Fruit fly (Drosophila melanogaster) whole organism, embryonic: ENCODE data around the gene vsg.

Experiments used
- Adf1 ChIP-seq: fragments of 200-800 bp; sonication (Bioruptor generic); IDR thresholded peaks from 2 replicates; pipeline ENCODE4 v1.3.6; 2022; ENCODE audit warnings: missing biosample characterization, missing genetic modification characterization
- Atf6 ChIP-seq: fragments of 200-800 bp; sonication (Bioruptor generic); IDR thresholded peaks from 2 replicates; pipeline ENCODE4 v1.3.6; 2022; ENCODE audit warnings: missing biosample characterization, missing genetic modification characterization
- Awh ChIP-seq: fragments of 200-800 bp; sonication (Bioruptor generic); IDR thresholded peaks from 2 replicates; pipeline ENCODE4, ENCODE4 v1.3.6; 2022; ENCODE audit warnings: missing biosample characterization, missing genetic modification characterization
- Blimp-1 ChIP-seq: fragments of 200-800 bp; sonication (Bioruptor generic); optimal IDR thresholded peaks from 3 replicates; lab custom pipeline; 2018; ENCODE audit warnings: missing biosample characterization, missing genetic modification characterization, mild to moderate bottlenecking, moderate library complexity, missing genetic modification reagents
- CG10462 ChIP-seq: fragments of 200-800 bp; sonication (Bioruptor generic); optimal IDR thresholded peaks from 2 replicates; lab custom pipeline; 2016; ENCODE audit warnings: missing biosample characterization, missing genetic modification characterization
- CG12219 ChIP-seq: fragments of 200-800 bp; sonication (Bioruptor generic); optimal IDR thresholded peaks from 3 replicates; lab custom pipeline; 2018; ENCODE audit warnings: missing biosample characterization, mild to moderate bottlenecking, missing genetic modification characterization
- CG12769 ChIP-seq: fragments of 200-800 bp; sonication (Bioruptor generic); optimal IDR thresholded peaks from 2 replicates; lab custom pipeline; 2019; ENCODE audit warnings: missing biosample characterization, mild to moderate bottlenecking, missing genetic modification characterization, moderate library complexity
- CG13775 ChIP-seq: fragments of 200-800 bp; sonication (Bioruptor generic); optimal IDR thresholded peaks from 3 replicates; lab custom pipeline; 2017; ENCODE audit warnings: missing biosample characterization, mild to moderate bottlenecking, missing genetic modification characterization
- CG15479 ChIP-seq: fragments of 200-800 bp; sonication (Bioruptor generic); optimal IDR thresholded peaks from 3 replicates; lab custom pipeline; 2019; ENCODE audit warnings: missing biosample characterization, mild to moderate bottlenecking, missing genetic modification characterization, moderate library complexity
- CG15514 ChIP-seq: fragments of 200-800 bp; sonication (Bioruptor generic); optimal IDR thresholded peaks from 3 replicates; lab custom pipeline; 2017; ENCODE audit warnings: missing biosample characterization, missing genetic modification characterization, mild to moderate bottlenecking, moderate library complexity, missing genetic modification reagents
- CG2199 ChIP-seq: fragments of 200-800 bp; sonication (Bioruptor generic); IDR thresholded peaks from 3 replicates; pipeline ENCODE4 v1.3.6; 2022; ENCODE audit warnings: missing biosample characterization, missing genetic modification characterization
- CG32532 ChIP-seq: fragments of 200-800 bp; sonication (Bioruptor generic); IDR thresholded peaks from 2 replicates; pipeline ENCODE4 v1.3.6; 2022; ENCODE audit warnings: missing biosample characterization, missing genetic modification characterization
- CG34224 ChIP-seq: fragments of 200-800 bp; sonication (Bioruptor generic); IDR thresholded peaks from 3 replicates; pipeline ENCODE4 v1.3.6; 2022; ENCODE audit warnings: missing biosample characterization, missing genetic modification characterization; ENCODE audit not compliant: partially characterized antibody
- CG3838 ChIP-seq: fragments of 200-800 bp; sonication (Bioruptor generic); optimal IDR thresholded peaks from 3 replicates; lab custom pipeline; 2016; ENCODE audit warnings: missing biosample characterization, missing genetic modification characterization
- CG4360 ChIP-seq: fragments of 200-800 bp; sonication (Bioruptor generic); IDR thresholded peaks from 2 replicates; pipeline ENCODE4 v1.3.6; 2022; ENCODE audit warnings: missing biosample characterization, missing genetic modification characterization
- CG43689 ChIP-seq: fragments of 200-800 bp; sonication (Bioruptor generic); IDR thresholded peaks from 2 replicates; pipeline ENCODE4 v1.3.6; 2022; ENCODE audit warnings: missing biosample characterization, missing genetic modification characterization
- CG4617 ChIP-seq: fragments of 200-800 bp; sonication (Bioruptor generic); optimal IDR thresholded peaks from 3 replicates; lab custom pipeline; 2016; ENCODE audit warnings: missing biosample characterization, missing genetic modification characterization, borderline replicate concordance
- CG4854 ChIP-seq: fragments of 200-800 bp; sonication (Bioruptor generic); optimal IDR thresholded peaks from 2 replicates; lab custom pipeline; 2016; ENCODE audit warnings: missing biosample characterization, missing genetic modification characterization, inconsistent platforms
- CG9609 ChIP-seq: fragments of 200-800 bp; sonication (Bioruptor generic); optimal IDR thresholded peaks from 3 replicates; lab custom pipeline; 2016; ENCODE audit warnings: missing biosample characterization, missing genetic modification characterization
- CoRest ChIP-seq: fragments of 200-800 bp; sonication (Bioruptor generic); optimal IDR thresholded peaks from 3 replicates; lab custom pipeline; 2018; ENCODE audit warnings: missing biosample characterization, mild to moderate bottlenecking, missing genetic modification characterization, moderate library complexity
- Deaf1 ChIP-seq: fragments of 200-800 bp; optimal IDR thresholded peaks from 3 replicates; lab custom pipeline; 2019; ENCODE audit warnings: missing biosample characterization, mild to moderate bottlenecking, missing genetic modification characterization, moderate library complexity
- Dip3 ChIP-seq: fragments of 200-800 bp; sonication (Bioruptor generic); optimal IDR thresholded peaks from 3 replicates; lab custom pipeline; 2016; ENCODE audit warnings: missing biosample characterization, missing genetic modification characterization
- Fer1 ChIP-seq: fragments of 200-800 bp; sonication (Bioruptor generic); optimal IDR thresholded peaks from 2 replicates; lab custom pipeline; 2017; ENCODE audit warnings: missing biosample characterization, mild to moderate bottlenecking, missing genetic modification characterization
- HLH3B ChIP-seq: fragments of 200-800 bp; sonication (Bioruptor generic); IDR thresholded peaks from 2 replicates; pipeline ENCODE4 v1.3.6; 2022; ENCODE audit warnings: missing biosample characterization, missing genetic modification characterization
- Hr39 ChIP-seq: fragments of >200 bp; optimal IDR thresholded peaks from 2 replicates; lab custom pipeline; 2017
- Hr78 ChIP-seq, 2 experiments: fragments of 200-800 bp in 1 of 2; fragments of >200 bp in 1 of 2; sonication (Bioruptor generic) in 1 of 2; optimal IDR thresholded peaks; 2 replicates each; lab custom pipeline; 2017 to 2019; ENCODE audit warnings: missing biosample characterization in 2 of 2, missing genetic modification characterization in 2 of 2, mild to moderate bottlenecking in 1 of 2, moderate library complexity in 1 of 2
- MESR4 ChIP-seq: fragments of 200-800 bp; sonication (Bioruptor generic); optimal IDR thresholded peaks from 2 replicates; lab custom pipeline; 2018; ENCODE audit warnings: missing biosample characterization, mild to moderate bottlenecking, missing genetic modification characterization, moderate library complexity
- NfI ChIP-seq: fragments of 200-800 bp; sonication (Bioruptor generic); optimal IDR thresholded peaks from 3 replicates; lab custom pipeline; 2018; ENCODE audit warnings: missing biosample characterization, mild to moderate bottlenecking, missing genetic modification characterization, moderate library complexity
- PHDP ChIP-seq: fragments of 200-800 bp; sonication (Bioruptor generic); optimal IDR thresholded peaks from 3 replicates; lab custom pipeline; 2018; ENCODE audit warnings: missing biosample characterization, mild to moderate bottlenecking, missing genetic modification characterization, moderate library complexity
- ac ChIP-seq: fragments of 200-800 bp; sonication (Bioruptor generic); optimal IDR thresholded peaks from 3 replicates; lab custom pipeline; 2017; ENCODE audit warnings: missing biosample characterization, mild to moderate bottlenecking, missing genetic modification characterization
- al ChIP-seq: fragments of 200-800 bp; sonication (Bioruptor generic); IDR thresholded peaks from 2 replicates; pipeline ENCODE4 v1.3.6; 2022; ENCODE audit warnings: missing biosample characterization, missing genetic modification characterization
- br ChIP-seq: fragments of >200 bp; optimal IDR thresholded peaks from 2 replicates; lab custom pipeline; 2017
- cg ChIP-seq: fragments of 200-800 bp; sonication (Bioruptor generic); optimal IDR thresholded peaks from 3 replicates; lab custom pipeline; 2019; ENCODE audit warnings: missing biosample characterization, mild to moderate bottlenecking, missing genetic modification characterization, moderate library complexity
- danr ChIP-seq: fragments of 200-800 bp; sonication (Bioruptor generic); IDR thresholded peaks from 2 replicates; pipeline ENCODE4 v1.3.6; 2022; ENCODE audit warnings: missing biosample characterization, missing genetic modification characterization
- dimm ChIP-seq: fragments of 200-800 bp; sonication (Bioruptor generic); IDR thresholded peaks from 2 replicates; pipeline ENCODE4 v1.3.6; 2022; ENCODE audit warnings: missing biosample characterization, missing genetic modification characterization
- dm ChIP-seq: fragments of 200-800 bp; sonication (Bioruptor generic); optimal IDR thresholded peaks from 3 replicates; lab custom pipeline; 2016; ENCODE audit warnings: missing biosample characterization, missing genetic modification characterization
- dpn ChIP-seq, 2 experiments: fragments of 200-800 bp; sonication (Bioruptor generic); optimal IDR thresholded peaks; 3 replicates each; lab custom pipeline; 2016; ENCODE audit warnings: missing biosample characterization in 2 of 2, missing genetic modification characterization in 2 of 2
- gfzf ChIP-seq: fragments of 200-800 bp; sonication (Bioruptor generic); optimal IDR thresholded peaks from 2 replicates; lab custom pipeline; 2016; ENCODE audit warnings: missing biosample characterization, mild to moderate bottlenecking, missing genetic modification characterization, moderate library complexity
- gt ChIP-seq: fragments of 200-800 bp; sonication (Bioruptor generic); IDR thresholded peaks from 2 replicates; pipeline ENCODE4 v1.3.6; 2022; ENCODE audit warnings: missing biosample characterization, missing genetic modification characterization
- inv ChIP-seq: fragments of 200-800 bp; sonication (Bioruptor generic); IDR thresholded peaks from 2 replicates; pipeline ENCODE4 v1.3.6; 2022; ENCODE audit warnings: missing biosample characterization, missing genetic modification characterization; ENCODE audit not compliant: partially characterized antibody
- jumu ChIP-seq: fragments of 200-800 bp; sonication (Bioruptor generic); optimal IDR thresholded peaks from 3 replicates; lab custom pipeline; 2016; ENCODE audit warnings: missing biosample characterization, missing genetic modification characterization
- knrl ChIP-seq: fragments of 200-800 bp; sonication (Bioruptor generic); IDR thresholded peaks from 3 replicates; pipeline ENCODE4 v1.3.6; 2022; ENCODE audit warnings: missing biosample characterization, missing genetic modification characterization; ENCODE audit not compliant: partially characterized antibody
- lilli ChIP-seq: fragments of 200-800 bp; sonication (Bioruptor generic); optimal IDR thresholded peaks from 3 replicates; lab custom pipeline; 2016; ENCODE audit warnings: missing biosample characterization, missing genetic modification characterization
- lov ChIP-seq, 2 experiments: fragments of 200-800 bp in 1 of 2; fragments of >200 bp in 1 of 2; sonication (Bioruptor generic) in 1 of 2; IDR thresholded peaks in 1 of 2; optimal IDR thresholded peaks in 1 of 2; 2 replicates in 1 of 2; 3 replicates in 1 of 2; pipeline versions ENCODE4 v1.3.6 to Lab custom; 2017 to 2022; ENCODE audit warnings: missing biosample characterization in 1 of 2, missing genetic modification characterization in 1 of 2
- mam ChIP-seq: fragments of 200-800 bp; sonication (Bioruptor generic); optimal IDR thresholded peaks from 3 replicates; lab custom pipeline; 2016; ENCODE audit warnings: missing biosample characterization, missing genetic modification characterization
- org-1 ChIP-seq: fragments of 200-800 bp; sonication (Bioruptor generic); optimal IDR thresholded peaks from 2 replicates; lab custom pipeline; 2017; ENCODE audit warnings: missing biosample characterization, missing genetic modification characterization
- rib ChIP-seq: fragments of 200-800 bp; sonication (Bioruptor generic); IDR thresholded peaks from 2 replicates; pipeline ENCODE4 v1.3.6; 2022; ENCODE audit warnings: missing biosample characterization, missing genetic modification characterization
- tio ChIP-seq: fragments of 200-800 bp; sonication (Bioruptor generic); optimal IDR thresholded peaks from 2 replicates; lab custom pipeline; 2017; ENCODE audit warnings: missing biosample characterization, missing genetic modification characterization, inconsistent platforms
- trh ChIP-seq: fragments of 200-800 bp; sonication (Bioruptor generic); optimal IDR thresholded peaks from 2 replicates; lab custom pipeline; 2016; ENCODE audit warnings: missing biosample characterization, missing genetic modification characterization
- twi ChIP-seq: fragments of 200-800 bp; optimal IDR thresholded peaks from 2 replicates; lab custom pipeline; 2019; ENCODE audit warnings: missing biosample characterization, mild to moderate bottlenecking, missing genetic modification characterization, moderate library complexity

The vsg gene

dm6 chr3L:9763389-9763917 is 49.3 kb downstream of the vsg start, which contains the start of gene Ae2 (continued):
- TF ChIP-seq Atf6 (GFP tag; lab: Robert Waterston, UW) (peak; percentile 21; the same call in 1 of the 2 replicates), HLH3B (no peak), dpn (GFP tag; optimal IDR thresholded peaks at IDR 0.05; lab: Kevin White, UChicago) (no peak), CG13775 (GFP tag; lab: Kevin White, UChicago) (no peak), Hr39 (lab: Kevin White, UChicago) (no peak), trh (no peak), gt (GFP tag; lab: Robert Waterston, UW) (no peak), MESR4 (GFP tag; lab: Kevin White, UChicago) (no peak), Dip3 (GFP tag; lab: Kevin White, UChicago) (no peak), cg (GFP tag; lab: Kevin White, UChicago) (peak; percentile 59), jumu (no peak), CG4617 (GFP tag; lab: Kevin White, UChicago) (no peak), dimm (GFP tag; lab: Robert Waterston, UW) (no peak), knrl (GFP tag; lab: Robert Waterston, UW) (no peak), CG10462 (GFP tag; lab: Kevin White, UChicago) (no peak), al (GFP tag; lab: Robert Waterston, UW) (no peak), inv (GFP tag; lab: Robert Waterston, UW) (peak; percentile 15; the same call in 1 of the 2 replicates), CG32532 (GFP tag; lab: Robert Waterston, UW) (0 out of 2 replicates have a peak, but pooled peaks have one; percentile 14), CG34224 (peak; percentile 24; the same call in 1 of the 3 replicates), Hr78 (GFP tag; optimal IDR thresholded peaks at IDR 0.05; lab: Kevin White, UChicago) (no peak), CG2199 (GFP tag; lab: Robert Waterston, UW) (no peak), CG43689 (GFP tag; lab: Robert Waterston, UW) (0 out of 2 replicates have a peak, but pooled peaks have one; percentile 5), CG15514 (GFP tag; lab: Kevin White, UChicago) (no peak), CoRest (no peak), Fer1 (GFP tag; lab: Kevin White, UChicago) (peak; percentile 1), br (lab: Kevin White, UChicago) (no peak), Blimp-1 (no peak), CG9609 (GFP tag; lab: Kevin White, UChicago) (no peak), rib (GFP tag; lab: Robert Waterston, UW) (peak; percentile 51; the same call in 1 of the 2 replicates), CG12769 (tag; lab: Kevin White, UChicago) (peak; percentile 40), CG15479 (GFP tag; lab: Kevin White, UChicago) (no peak), CG12219 (no peak), CG3838 (no peak), ac (GFP tag; lab: Kevin White, UChicago) (no peak), Awh (GFP tag; lab: Robert Waterston, UW) (no peak), lilli (GFP tag; lab: Kevin White, UChicago) (no peak), org-1 (GFP tag; lab: Kevin White, UChicago) (no peak), Adf1 (GFP tag; lab: Robert Waterston, UW) (peak; percentile 20; the same call in 1 of the 2 replicates), gfzf (GFP tag; lab: Kevin White, UChicago) (no peak), CG4854 (GFP tag; lab: Kevin White, UChicago) (no peak), danr (GFP tag; lab: Robert Waterston, UW) (no peak), twi (no peak), mam (GFP tag; lab: Kevin White, UChicago) (no peak), tio (no peak), dm (GFP tag; lab: Kevin White, UChicago) (peak; percentile 3), Deaf1 (tag; lab: Kevin White, UChicago) (peak; percentile 84), CG4360 (GFP tag; lab: Robert Waterston, UW) (peak; percentile 10; the same call in 1 of the 2 replicates), PHDP (tag; lab: Kevin White, UChicago) (no peak), NfI (GFP tag; lab: Kevin White, UChicago) (no peak), lov (optimal IDR thresholded peaks at IDR 0.05; lab: Kevin White, UChicago) (no peak), lov (GFP tag; IDR thresholded peaks at IDR 0.05; lab: Robert Waterston, UW) (no peak)
